Fruit fly (Drosophila melanogaster) S2 (cell line): ENCODE measurements around the gene CG9192.

Experiments
- CG8478 ChIP-seq: fragments of >200 bp; optimal IDR thresholded peaks from 2 replicates; lab custom pipeline; 2018
- CTCF ChIP-seq, 2 experiments: fragments of >200 bp; optimal IDR thresholded peaks; 2 replicates each; lab custom pipeline; 2018

Gene CG9192

dm6 chr3L:1202588-1203195 lies 35.4 kb downstream of the CG9192 start, which contains the start of gene meep:
TSS of gene meep (minus strand) at chr3L:1203036.
- no peak for TF ChIP-seq CTCF (optimal IDR thresholded peaks at IDR 0.05; lab: Kevin White, UChicago)
- TF ChIP-seq CG8478 (lab: Kevin White, UChicago) = no peak

- TF ChIP-seq CTCF (optimal IDR thresholded peaks at IDR 0.05; lab: Kevin White, UChicago) (no peak), CG8478 (lab: Kevin White, UChicago) (no peak)
Measured at dm6 chr3L:1200357-1201051, 37.6 kb downstream of the CG9192 start, which contains the start of gene mwh. TSS of gene mwh (plus strand) at chr3L:1200786.

- TF ChIP-seq CG8478 (lab: Kevin White, UChicago) (no peak), CTCF (optimal IDR thresholded peaks at IDR 0.05; lab: Kevin White, UChicago) (no peak)
Measured at dm6 chr3L:1195868-1196552, 42.1 kb downstream of the CG9192 start, which contains the start of gene Aplip1. TSS of gene Aplip1 (plus strand) at chr3L:1196317.

dm6 chr3L:1195202-1195601 lies 42.9 kb downstream of the CG9192 start, which contains the start of gene LysX:
TSS of gene LysX (minus strand) at chr3L:1195302.
- TF ChIP-seq CTCF (optimal IDR thresholded peaks at IDR 0.05; lab: Kevin White, UChicago) (no peak), CG8478 (lab: Kevin White, UChicago) (no peak)

- TF ChIP-seq CTCF (optimal IDR thresholded peaks at IDR 0.05; lab: Kevin White, UChicago) (no peak), CG8478 (lab: Kevin White, UChicago) (no peak)
Measured at dm6 chr3L:1193123-1193844, 44.8 kb downstream of the CG9192 start, which contains the start of gene Trhn. TSS of gene Trhn (minus strand) at chr3L:1193173.

dm6 chr3L:1188936-1189659 lies 49.0 kb downstream of the CG9192 start, which contains the start of gene CG13912:
TSS of gene CG13912 (plus strand) at chr3L:1189588.
- TF ChIP-seq CG8478 (lab: Kevin White, UChicago) (no peak), CTCF (optimal IDR thresholded peaks at IDR 0.05; lab: Kevin White, UChicago) (peak; percentile 49 to 53)
